Worm (Caenorhabditis elegans): ENCODE results near the gene str-112.

str-112 gene

ce11 chrV:7129460-7129859 is 8.8 kb downstream of the str-112 start, which contains the start of gene T01C4.8:
Gene T01C4.8 (minus strand): TSS chrV:7129560.
- TF ChIP-seq sup-37 (GFP tag; optimal IDR thresholded peaks at IDR 0.05) = no peak
- TF ChIP-seq efl-1 (optimal IDR thresholded peaks at IDR 0.05) = no peak
- peak in 1 of 2 experiments; percentile 13 for TF ChIP-seq efl-1 (GFP tag; optimal IDR thresholded peaks at IDR 0.05 in 1 of 2)

ce11 chrV:7123979-7124378 is 14.2 kb downstream of the str-112 start:
- TF ChIP-seq ceh-8 (GFP tag; optimal IDR thresholded peaks at IDR 0.05) (no peak), ceh-88 (GFP tag; IDR thresholded peaks at IDR 0.05) (no peak), nhr-85 (tag) (no peak), isw-1 (GFP tag; IDR thresholded peaks at IDR 0.05) (no peak), ces-1 (GFP tag; optimal IDR thresholded peaks at IDR 0.05) (no peak), egl-13 (tag; optimal IDR thresholded peaks at IDR 0.05) (no peak), skn-1 (tag; optimal IDR thresholded peaks at IDR 0.05) (no peak), F16B12.6 (tag; optimal IDR thresholded peaks at IDR 0.05) (no peak), unc-30 (tag; optimal IDR thresholded peaks at IDR 0.05) (no peak), grh-1 (GFP tag; IDR thresholded peaks at IDR 0.05) (no peak), ceh-90 (tag; optimal IDR thresholded peaks at IDR 0.05) (no peak), alr-1 (tag; optimal IDR thresholded peaks at IDR 0.05; ENCODE audit: borderline replicate concordance) (no peak), fkh-4 (tag; optimal IDR thresholded peaks at IDR 0.05; ENCODE audit: borderline replicate concordance) (no peak), C16A3.4 (tag; optimal IDR thresholded peaks at IDR 0.05) (no peak), lsy-2 (tag; optimal IDR thresholded peaks at IDR 0.05) (no peak), ets-5 (GFP tag; IDR thresholded peaks at IDR 0.05) (no peak)

ce11 chrV:7123188-7123708 is 15.0 kb downstream of the str-112 start, which contains the start of gene lmd-5:
Gene lmd-5 (plus strand): TSS chrV:7123658.
- TF ChIP-seq nhr-20 (tag; optimal IDR thresholded peaks at IDR 0.05) = no peak

- TF ChIP-seq Y116A8C.19 (tag; optimal IDR thresholded peaks at IDR 0.05; ENCODE audit: borderline replicate concordance) (no peak), nhr-20 (tag; optimal IDR thresholded peaks at IDR 0.05) (no peak), F16B12.6 (tag; optimal IDR thresholded peaks at IDR 0.05) (no peak), egl-13 (tag; optimal IDR thresholded peaks at IDR 0.05) (no peak), C34B4.2 (tag; optimal IDR thresholded peaks at IDR 0.05) (no peak), pqm-1 (tag; optimal IDR thresholded peaks at IDR 0.05) (no peak), fkh-4 (tag; optimal IDR thresholded peaks at IDR 0.05; ENCODE audit: borderline replicate concordance) (no peak), ets-5 (GFP tag; IDR thresholded peaks at IDR 0.05) (no peak), snpc-4 (tag; optimal IDR thresholded peaks at IDR 0.05) (no peak), dpl-1 (GFP tag; optimal IDR thresholded peaks at IDR 0.05) (no peak), hlh-4 (tag; optimal IDR thresholded peaks at IDR 0.05) (no peak), blmp-1 (tag; optimal IDR thresholded peaks at IDR 0.05) (no peak), hpl-2 (GFP tag; optimal IDR thresholded peaks at IDR 0.05) (no peak), rnt-1 (tag; optimal IDR thresholded peaks at IDR 0.05) (no peak), snu-23 (GFP tag; optimal IDR thresholded peaks at IDR 0.05) (no peak)
Observed at ce11 chrV:7120168-7120567, 18.1 kb downstream of the str-112 start, which contains the start of gene srx-34. Gene srx-34 (minus strand): TSS chrV:7120268.

ce11 chrV:7118796-7119195 is 19.4 kb downstream of the str-112 start, which contains the start of gene srx-33:
Gene srx-33 (minus strand): TSS chrV:7118896.
- TF ChIP-seq efl-3 (GFP tag; optimal IDR thresholded peaks at IDR 0.05) (no peak), ceh-90 (tag; optimal IDR thresholded peaks at IDR 0.05) (no peak), rnt-1 (tag; optimal IDR thresholded peaks at IDR 0.05) (no peak), hlh-17 (GFP tag; optimal IDR thresholded peaks at IDR 0.05; ENCODE audit: borderline replicate concordance) (no peak), tlp-1 (tag; optimal IDR thresholded peaks at IDR 0.05) (no peak), Y116A8C.19 (tag; optimal IDR thresholded peaks at IDR 0.05; ENCODE audit: borderline replicate concordance) (no peak), lin-14 (GFP tag; optimal IDR thresholded peaks at IDR 0.05) (no peak), grh-1 (GFP tag; IDR thresholded peaks at IDR 0.05) (no peak), ama-1 (optimal IDR thresholded peaks at IDR 0.05) (no peak)

Data from whole organism, L1 larva.